Worm (Caenorhabditis elegans) whole organism, L4/young adult: ENCODE data around the gene C06E8.5.

ENCODE experiments used
- dao-5 ChIP-seq: sonication (generic microtip); optimal IDR thresholded peaks from 2 replicates; lab custom pipeline; 2016; ENCODE audit warnings: missing genotype, missing genetic modification characterization, moderate library complexity, missing compliant biosample characterization
- him-1 ChIP-seq: sonication (generic microtip); optimal IDR thresholded peaks from 2 replicates; lab custom pipeline; 2016; ENCODE audit warnings: missing genotype, missing genetic modification reagents, missing genetic modification characterization, missing compliant biosample characterization

- TF ChIP-seq him-1 (tag; lab: Kevin White, UChicago) (no peak), dao-5 (tag; lab: Kevin White, UChicago) (no peak)
Observed at ce11 chrIII:6968655-6969054, 36.6 kb downstream of the C06E8.5 start.
